Fruit fly (Drosophila melanogaster) whole organism, prepupa: ENCODE results near the gene CG10195.

Experiments
- CG10631 ChIP-seq: fragments of 200-800 bp; sonication (Bioruptor generic); optimal IDR thresholded peaks from 2 replicates; lab custom pipeline; 2016; ENCODE audit warnings: missing biosample characterization, missing genetic modification characterization
- CG11294 ChIP-seq: fragments of 200-800 bp; sonication (Bioruptor generic); IDR thresholded peaks from 2 replicates; pipeline ENCODE4 v1.3.6; 2022; ENCODE audit warnings: missing biosample characterization, missing genetic modification characterization
- CG11762 ChIP-seq: fragments of 200-800 bp; sonication (Bioruptor generic); optimal IDR thresholded peaks from 3 replicates; lab custom pipeline; 2016; ENCODE audit warnings: missing biosample characterization, missing genetic modification characterization; ENCODE audit not compliant: insufficient read depth
- CG11902 ChIP-seq: fragments of 200-800 bp; sonication (Bioruptor generic); optimal IDR thresholded peaks from 3 replicates; lab custom pipeline; 2016; ENCODE audit warnings: missing biosample characterization, missing genetic modification characterization
- CG15336 ChIP-seq: fragments of 200-800 bp; sonication (Bioruptor generic); IDR thresholded peaks from 2 replicates; pipeline ENCODE4 v1.3.6; 2022; ENCODE audit warnings: missing biosample characterization, missing genetic modification characterization
- CG16779 ChIP-seq: fragments of 200-800 bp; sonication (Bioruptor generic); optimal IDR thresholded peaks from 3 replicates; lab custom pipeline; 2017; ENCODE audit warnings: missing biosample characterization, mild to moderate bottlenecking, missing genetic modification characterization
- CG32006 ChIP-seq: fragments of 200-800 bp; sonication (Bioruptor generic); optimal IDR thresholded peaks from 3 replicates; lab custom pipeline; 2017; ENCODE audit warnings: missing biosample characterization, mild to moderate bottlenecking, missing genetic modification characterization
- CG34406 ChIP-seq: fragments of 200-800 bp; sonication (Bioruptor generic); optimal IDR thresholded peaks from 3 replicates; lab custom pipeline; 2016; ENCODE audit warnings: missing biosample characterization, missing genetic modification characterization
- CG3919 ChIP-seq: fragments of 200-800 bp; sonication (Bioruptor generic); optimal IDR thresholded peaks from 3 replicates; lab custom pipeline; 2016; ENCODE audit warnings: missing biosample characterization, missing genetic modification characterization
- CG4318 ChIP-seq: fragments of 200-800 bp; sonication (Bioruptor generic); optimal IDR thresholded peaks from 3 replicates; lab custom pipeline; 2017; ENCODE audit warnings: missing biosample characterization, mild to moderate bottlenecking, missing genetic modification characterization
- CG6163 ChIP-seq: fragments of 200-800 bp; sonication (Bioruptor generic); IDR thresholded peaks from 3 replicates; pipeline ENCODE4 v1.3.6; 2022; ENCODE audit warnings: missing biosample characterization, missing genetic modification characterization
- CG6276 ChIP-seq: fragments of 200-800 bp; sonication (Bioruptor generic); optimal IDR thresholded peaks from 2 replicates; lab custom pipeline; 2017; ENCODE audit warnings: missing biosample characterization, mild to moderate bottlenecking, missing genetic modification characterization
- CG6792 ChIP-seq: fragments of 200-800 bp; sonication (Bioruptor generic); optimal IDR thresholded peaks from 3 replicates; lab custom pipeline; 2016; ENCODE audit warnings: missing biosample characterization, missing genetic modification characterization
- CG6808 ChIP-seq: fragments of 200-800 bp; sonication (Bioruptor generic); optimal IDR thresholded peaks from 3 replicates; lab custom pipeline; 2017; ENCODE audit warnings: missing biosample characterization, missing genetic modification characterization, mild to moderate bottlenecking, moderate library complexity, missing genetic modification reagents
- CG6854 ChIP-seq: fragments of 200-800 bp; sonication (Bioruptor generic); optimal IDR thresholded peaks from 2 replicates; lab custom pipeline; 2017; ENCODE audit warnings: missing biosample characterization, mild to moderate bottlenecking, missing genetic modification characterization
- CG7368 ChIP-seq: fragments of 200-800 bp; sonication (Bioruptor generic); optimal IDR thresholded peaks from 3 replicates; lab custom pipeline; 2016; ENCODE audit warnings: missing biosample characterization, missing genetic modification characterization
- CG8119 ChIP-seq: fragments of 200-800 bp; sonication (Bioruptor generic); IDR thresholded peaks from 3 replicates; pipeline ENCODE4 v1.3.6; 2022; ENCODE audit warnings: missing biosample characterization, missing genetic modification characterization
- Eip75B ChIP-seq: fragments of 200-800 bp; sonication (Bioruptor generic); optimal IDR thresholded peaks from 3 replicates; lab custom pipeline; 2016; ENCODE audit warnings: missing biosample characterization, missing genetic modification characterization
- Eip78C ChIP-seq: fragments of 200-800 bp; sonication (Bioruptor generic); peaks from one replicate; lab custom pipeline; 2016; ENCODE audit warnings: missing biosample characterization, missing genetic modification characterization
- Eip93F ChIP-seq: fragments of 200-800 bp; sonication (Bioruptor generic); optimal IDR thresholded peaks from 2 replicates; lab custom pipeline; 2016; ENCODE audit warnings: missing biosample characterization, mild to moderate bottlenecking, missing genetic modification characterization
- Ets21C ChIP-seq: fragments of 200-800 bp; sonication (Bioruptor generic); optimal IDR thresholded peaks from 3 replicates; lab custom pipeline; 2016; ENCODE audit warnings: missing biosample characterization, missing genetic modification characterization
- Ets96B ChIP-seq: fragments of 200-800 bp; optimal IDR thresholded peaks from 2 replicates; lab custom pipeline; 2019; ENCODE audit warnings: missing biosample characterization, mild to moderate bottlenecking, missing genetic modification characterization, moderate library complexity
- Gug ChIP-seq: fragments of 200-800 bp; sonication (Bioruptor generic); IDR thresholded peaks from 2 replicates; pipeline ENCODE4 v1.3.6; 2022; ENCODE audit warnings: missing biosample characterization, missing genetic modification characterization
- Hr38 ChIP-seq: sonication (Bioruptor generic); optimal IDR thresholded peaks from 2 replicates; lab custom pipeline; 2016; ENCODE audit warnings: missing biosample characterization, missing genetic modification characterization
- Hr39 ChIP-seq: fragments of 200-800 bp; sonication (Bioruptor generic); optimal IDR thresholded peaks from 2 replicates; lab custom pipeline; 2016; ENCODE audit warnings: missing biosample characterization, missing genetic modification characterization
- Lpt ChIP-seq: fragments of 200-800 bp; sonication (Bioruptor generic); optimal IDR thresholded peaks from 3 replicates; lab custom pipeline; 2016; ENCODE audit warnings: missing biosample characterization, missing genetic modification characterization
- Met ChIP-seq: fragments of 200-800 bp; sonication (Bioruptor generic); optimal IDR thresholded peaks from 3 replicates; lab custom pipeline; 2016; ENCODE audit warnings: missing biosample characterization, missing genetic modification characterization
- Smox ChIP-seq: fragments of 200-800 bp; sonication (Bioruptor generic); optimal IDR thresholded peaks from 3 replicates; lab custom pipeline; 2016; ENCODE audit warnings: missing biosample characterization, missing genetic modification characterization
- Sox102F ChIP-seq: fragments of 200-800 bp; sonication (Bioruptor generic); optimal IDR thresholded peaks from 2 replicates; lab custom pipeline; 2016; ENCODE audit warnings: missing biosample characterization, mild to moderate bottlenecking, missing genetic modification characterization
- Sox14 ChIP-seq: fragments of 200-800 bp; sonication (Bioruptor generic); optimal IDR thresholded peaks from 3 replicates; lab custom pipeline; 2016; ENCODE audit warnings: missing biosample characterization, missing genetic modification characterization
- achi ChIP-seq: fragments of 200-800 bp; sonication (Bioruptor generic); optimal IDR thresholded peaks from 3 replicates; lab custom pipeline; 2016; ENCODE audit warnings: missing biosample characterization, missing genetic modification characterization
- acj6 ChIP-seq: fragments of 200-800 bp; sonication (Bioruptor generic); optimal IDR thresholded peaks from 3 replicates; lab custom pipeline; 2016; ENCODE audit warnings: missing biosample characterization, missing genetic modification characterization
- cyc ChIP-seq: fragments of 200-800 bp; sonication (Bioruptor generic); optimal IDR thresholded peaks from 3 replicates; lab custom pipeline; 2016; ENCODE audit warnings: missing biosample characterization, missing genetic modification characterization
- dac ChIP-seq: fragments of 200-800 bp; sonication (Bioruptor generic); optimal IDR thresholded peaks from 2 replicates; lab custom pipeline; 2017; ENCODE audit warnings: missing biosample characterization, mild to moderate bottlenecking, missing genetic modification characterization
- dsx ChIP-seq: fragments of 200-800 bp; optimal IDR thresholded peaks from 3 replicates; lab custom pipeline; 2019; ENCODE audit warnings: missing biosample characterization, mild to moderate bottlenecking, missing genetic modification characterization, moderate library complexity; ENCODE audit not compliant: poor library complexity, severe bottlenecking
- eg ChIP-seq: fragments of 200-800 bp; sonication (Bioruptor generic); IDR thresholded peaks from 3 replicates; pipeline ENCODE4 v1.3.6; 2022; ENCODE audit warnings: missing biosample characterization, missing genetic modification characterization
- esn ChIP-seq: fragments of 200-800 bp; sonication (Bioruptor generic); optimal IDR thresholded peaks from 2 replicates; lab custom pipeline; 2016; ENCODE audit warnings: missing biosample characterization, mild to moderate bottlenecking, missing genetic modification characterization, moderate library complexity
- fd59A ChIP-seq: fragments of 200-800 bp; sonication (Bioruptor generic); optimal IDR thresholded peaks from 2 replicates; lab custom pipeline; 2017; ENCODE audit warnings: missing biosample characterization, mild to moderate bottlenecking, missing genetic modification characterization, missing genetic modification reagents
- fd85E ChIP-seq: fragments of 200-800 bp; sonication (Bioruptor generic); optimal IDR thresholded peaks from 3 replicates; lab custom pipeline; 2016; ENCODE audit warnings: missing biosample characterization, missing genetic modification characterization
- fkh ChIP-seq: fragments of 200-800 bp; sonication (Bioruptor generic); optimal IDR thresholded peaks from 3 replicates; lab custom pipeline; 2017; ENCODE audit warnings: missing biosample characterization, mild to moderate bottlenecking, missing genetic modification characterization, moderate library complexity
- lz ChIP-seq: fragments of 200-800 bp; sonication (Bioruptor generic); optimal IDR thresholded peaks from 3 replicates; lab custom pipeline; 2016; ENCODE audit warnings: missing biosample characterization, missing genetic modification characterization
- pdm3 ChIP-seq: fragments of 200-800 bp; sonication (Bioruptor generic); optimal IDR thresholded peaks from 3 replicates; lab custom pipeline; 2016; ENCODE audit warnings: missing biosample characterization, missing genetic modification characterization
- salr ChIP-seq, 2 experiments: fragments of 200-800 bp; sonication (Bioruptor generic); optimal IDR thresholded peaks; 3 replicates each; lab custom pipeline; 2016 to 2018; ENCODE audit warnings: missing biosample characterization in 2 of 2, missing genetic modification characterization in 2 of 2, mild to moderate bottlenecking in 1 of 2
- topi ChIP-seq: fragments of 200-800 bp; sonication (Bioruptor generic); optimal IDR thresholded peaks from 3 replicates; lab custom pipeline; 2016; ENCODE audit warnings: missing biosample characterization, missing genetic modification characterization
- vri ChIP-seq: fragments of 200-800 bp; sonication (Bioruptor generic); optimal IDR thresholded peaks from 3 replicates; lab custom pipeline; 2016; ENCODE audit warnings: missing biosample characterization, mild to moderate bottlenecking, missing genetic modification characterization

CG10195 gene

DNA sequence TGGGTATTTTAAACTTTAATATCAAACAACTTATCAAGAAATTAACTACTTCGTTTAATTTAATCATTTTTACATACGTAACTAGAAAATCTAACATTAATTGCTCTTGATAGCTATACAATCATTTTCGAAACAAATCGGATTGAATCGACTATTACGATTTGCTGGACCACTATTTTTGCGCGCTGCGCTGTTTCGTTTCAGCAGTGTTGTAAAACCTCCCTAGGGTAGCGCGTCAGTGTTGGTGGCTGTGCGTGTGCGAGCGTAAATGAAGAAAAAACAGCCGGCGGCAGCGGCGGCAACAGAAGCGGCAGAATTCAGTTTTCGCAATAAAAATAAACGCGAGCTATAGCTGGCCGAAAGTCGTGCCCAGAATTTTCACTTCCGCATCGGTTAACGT lies 48.7 kb upstream of the CG10195 start, which contains the start of gene CG33116 (continued):
- peak; percentile 64 for TF ChIP-seq Ets21C (GFP tag; lab: Kevin White, UChicago)
- TF ChIP-seq Hr38 (GFP tag; lab: Kevin White, UChicago), result peak; percentile 3
- peak; percentile 84 for TF ChIP-seq topi (GFP tag; lab: Kevin White, UChicago)
- TF ChIP-seq vri, result peak; percentile 88
- TF ChIP-seq CG16779 (tag; lab: Kevin White, UChicago), result peak; percentile 57
- TF ChIP-seq dac (GFP tag; lab: Kevin White, UChicago), result peak; percentile 77
- TF ChIP-seq salr (GFP tag; optimal IDR thresholded peaks at IDR 0.05; lab: Kevin White, UChicago), result peak; percentile 64 to 84
- peak; percentile 82 for TF ChIP-seq acj6 (GFP tag; lab: Kevin White, UChicago)
- TF ChIP-seq Eip75B (GFP tag; lab: Kevin White, UChicago), result peak; percentile 83
- TF ChIP-seq CG6792 (GFP tag; lab: Kevin White, UChicago), result peak; percentile 79
- peak; percentile 69 for TF ChIP-seq fd85E (GFP tag; lab: Kevin White, UChicago)
- TF ChIP-seq CG15336 (GFP tag; lab: Robert Waterston, UW), result peak; percentile 89
- peak; percentile 85 for TF ChIP-seq achi (GFP tag; lab: Kevin White, UChicago)
- TF ChIP-seq Ets96B (tag; lab: Kevin White, UChicago), result peak; percentile 73
- TF ChIP-seq CG11294 (GFP tag; lab: Robert Waterston, UW), result peak; percentile 69

- TF ChIP-seq dsx (GFP tag; lab: Kevin White, UChicago) (peak; percentile 61), fkh (GFP tag; lab: Kevin White, UChicago) (peak; percentile 81), fd85E (GFP tag; lab: Kevin White, UChicago) (no peak), CG3919 (GFP tag; lab: Kevin White, UChicago) (no peak)
Observed at dm6 chr2L:19530092-19530491, 45.6 kb upstream of the CG10195 start, which contains the start of gene CG10165. TSS of gene CG10165 (minus strand) at chr2L:19530305.

- peak; percentile 69 for TF ChIP-seq Hr39
- TF ChIP-seq Eip78C, result peak; percentile 99
- peak; percentile 96 for TF ChIP-seq CG10631
- peak; percentile 92 for TF ChIP-seq CG6808 (GFP tag; lab: Kevin White, UChicago)
- TF ChIP-seq dsx (GFP tag; lab: Kevin White, UChicago), result peak; percentile 97
- peak; percentile 77 for TF ChIP-seq lz
- peak; percentile 99 for TF ChIP-seq Gug (GFP tag; lab: Robert Waterston, UW)
- TF ChIP-seq CG6163 (GFP tag; lab: Robert Waterston, UW), result peak; percentile 99
- TF ChIP-seq vri, result peak; percentile 83
- TF ChIP-seq Met, result peak; percentile 66
- peak; percentile 97 for TF ChIP-seq CG16779 (tag; lab: Kevin White, UChicago)
- peak; percentile 100 for TF ChIP-seq eg (GFP tag; lab: Robert Waterston, UW)
- TF ChIP-seq CG6854 (GFP tag; lab: Kevin White, UChicago), result no peak
- peak; percentile 99 for TF ChIP-seq CG32006 (GFP tag; lab: Kevin White, UChicago)
- peak; percentile 76 for TF ChIP-seq fkh (GFP tag; lab: Kevin White, UChicago)
- TF ChIP-seq Ets21C (GFP tag; lab: Kevin White, UChicago), result peak; percentile 27
- peak; percentile 86 for TF ChIP-seq CG34406
- TF ChIP-seq Hr38 (GFP tag; lab: Kevin White, UChicago), result peak; percentile 33
- TF ChIP-seq Sox14, result peak; percentile 95
- TF ChIP-seq CG7368 (GFP tag; lab: Kevin White, UChicago), result peak; percentile 90
- peak; percentile 61 for TF ChIP-seq Eip93F
- peak; percentile 99 for TF ChIP-seq CG6276 (GFP tag; lab: Kevin White, UChicago)
- peak; percentile 97 for TF ChIP-seq pdm3 (GFP tag; lab: Kevin White, UChicago)
- peak; percentile 61 for TF ChIP-seq CG11902 (GFP tag; lab: Kevin White, UChicago)
- TF ChIP-seq CG3919 (GFP tag; lab: Kevin White, UChicago), result peak; percentile 97
- peak; percentile 89 to 97 for TF ChIP-seq salr (GFP tag; optimal IDR thresholded peaks at IDR 0.05; lab: Kevin White, UChicago)
- peak; percentile 71 for TF ChIP-seq topi (GFP tag; lab: Kevin White, UChicago)
- TF ChIP-seq CG15336 (GFP tag; lab: Robert Waterston, UW), result peak; percentile 100
- TF ChIP-seq fd59A (GFP tag; lab: Kevin White, UChicago), result peak; percentile 96
- TF ChIP-seq cyc, result peak; percentile 60
- peak; percentile 54 for TF ChIP-seq Sox102F
- peak; percentile 53 for TF ChIP-seq Smox (GFP tag; lab: Kevin White, UChicago)
- TF ChIP-seq CG8119, result peak; percentile 99
- TF ChIP-seq CG4318 (GFP tag; lab: Kevin White, UChicago), result peak; percentile 95
- TF ChIP-seq CG11294 (GFP tag; lab: Robert Waterston, UW), result peak; percentile 99
- peak; percentile 74 for TF ChIP-seq esn (GFP tag; lab: Kevin White, UChicago)
- TF ChIP-seq acj6 (GFP tag; lab: Kevin White, UChicago), result peak; percentile 94
- TF ChIP-seq CG11762 (GFP tag; lab: Kevin White, UChicago), result peak; percentile 93
- peak; percentile 96 for TF ChIP-seq Lpt (GFP tag; lab: Kevin White, UChicago)
Observed at dm6 chr2L:19528308-19528707, 43.8 kb upstream of the CG10195 start.
